Worm (Caenorhabditis elegans) whole organism, L1 larva: ENCODE results near the gene H20J04.1.

ENCODE experiments used
- C04F5.9 ChIP-seq: sonication (generic microtip); optimal IDR thresholded peaks from 2 replicates; lab custom pipeline; 2016; ENCODE audit warnings: missing genetic modification characterization, missing compliant biosample characterization
- C16A3.4 ChIP-seq: fragments of 150-350 bp; optimal IDR thresholded peaks from 2 replicates; lab custom pipeline; 2014; ENCODE audit warnings: missing biosample characterization, missing genetic modification characterization
- C34B4.2 ChIP-seq: sonication (generic microtip); optimal IDR thresholded peaks from 2 replicates; lab custom pipeline; 2017; ENCODE audit warnings: mild to moderate bottlenecking, missing genetic modification characterization, missing compliant biosample characterization
- Y116A8C.19 ChIP-seq: sonication (generic microtip); optimal IDR thresholded peaks from 2 replicates; lab custom pipeline; 2016; ENCODE audit warnings: missing compliant biosample characterization, missing genetic modification characterization, borderline replicate concordance
- aly-2 ChIP-seq: fragments of 150-350 bp; optimal IDR thresholded peaks from 2 replicates; lab custom pipeline; 2014; ENCODE audit warnings: missing biosample characterization, missing genetic modification characterization
- ama-1 ChIP-seq: fragments of 150-350 bp; optimal IDR thresholded peaks from 2 replicates; lab custom pipeline; 2014
- ceh-8 ChIP-seq: fragments of 200-800 bp; sonication (Bioruptor generic); optimal IDR thresholded peaks from 2 replicates; lab custom pipeline; 2018; ENCODE audit warnings: mild to moderate bottlenecking, missing genetic modification characterization, moderate library complexity, missing compliant biosample characterization
- ceh-82 ChIP-seq, 3 experiments: fragments of 150-350 bp in 1 of 3; sonication (generic microtip) in 2 of 3; optimal IDR thresholded peaks; 2 replicates each; lab custom pipeline; 2014 to 2017; ENCODE audit warnings: missing biosample characterization in 3 of 3, missing genetic modification characterization in 3 of 3
- ceh-88 ChIP-seq: fragments of 200-800 bp; sonication (Bioruptor generic); IDR thresholded peaks from 2 replicates; pipeline ENCODE4 v1.3.6; 2022; ENCODE audit warnings: missing genetic modification characterization, missing compliant biosample characterization
- dsc-1 ChIP-seq: sonication (generic microtip); optimal IDR thresholded peaks from 2 replicates; lab custom pipeline; 2016; ENCODE audit warnings: mild to moderate bottlenecking, missing genetic modification characterization, missing compliant biosample characterization
- efl-3 ChIP-seq: fragments of 200-800 bp; sonication (Bioruptor generic); optimal IDR thresholded peaks from 2 replicates; lab custom pipeline; 2018; ENCODE audit warnings: mild to moderate bottlenecking, missing genetic modification characterization, missing compliant biosample characterization
- egl-27 ChIP-seq, 2 experiments: fragments of 150-350 bp in 1 of 2; sonication (generic microtip); optimal IDR thresholded peaks; 3 replicates each; lab custom pipeline; 2017 to 2018; ENCODE audit warnings: missing biosample characterization in 2 of 2, missing genetic modification characterization in 2 of 2, missing genetic modification reagents in 2 of 2
- elt-2 ChIP-seq: sonication (generic microtip); optimal IDR thresholded peaks from 2 replicates; lab custom pipeline; 2016; ENCODE audit warnings: missing genetic modification characterization, mild to moderate bottlenecking, inconsistent platforms, missing compliant biosample characterization, missing genetic modification reagents
- fkh-8 ChIP-seq: sonication (generic microtip); optimal IDR thresholded peaks from 2 replicates; lab custom pipeline; 2016; ENCODE audit warnings: mild to moderate bottlenecking, missing genetic modification characterization, missing compliant biosample characterization
- hlh-17 ChIP-seq: fragments of 200-800 bp; sonication (Bioruptor generic); optimal IDR thresholded peaks from 2 replicates; lab custom pipeline; 2018; ENCODE audit warnings: missing genetic modification characterization, mild to moderate bottlenecking, missing compliant biosample characterization, moderate library complexity, borderline replicate concordance
- hpl-2 ChIP-seq: fragments of 150-350 bp; optimal IDR thresholded peaks from 2 replicates; lab custom pipeline; 2014; ENCODE audit warnings: missing biosample characterization, missing genetic modification reagents, missing genetic modification characterization
- irx-1 ChIP-seq: sonication (generic microtip); optimal IDR thresholded peaks from 2 replicates; lab custom pipeline; 2016; ENCODE audit warnings: missing genetic modification characterization, missing compliant biosample characterization
- lir-3 ChIP-seq: sonication (generic microtip); optimal IDR thresholded peaks from 2 replicates; lab custom pipeline; 2016; ENCODE audit warnings: mild to moderate bottlenecking, missing genetic modification characterization, moderate library complexity, missing compliant biosample characterization; ENCODE audit not compliant: poor library complexity
- nhr-11 ChIP-seq: fragments of 150-350 bp; optimal IDR thresholded peaks from 2 replicates; lab custom pipeline; 2014; ENCODE audit warnings: missing biosample characterization, missing genetic modification characterization
- nhr-19 ChIP-seq: fragments of 200-800 bp; sonication (Bioruptor generic); conservative IDR thresholded peaks from 2 replicates; pipeline ENCODE4 v1.3.6; 2022; ENCODE audit warnings: missing genetic modification characterization, missing compliant biosample characterization
- nhr-20 ChIP-seq: sonication (generic microtip); optimal IDR thresholded peaks from 2 replicates; lab custom pipeline; 2016; ENCODE audit warnings: mild to moderate bottlenecking, missing genetic modification characterization, missing compliant biosample characterization
- nhr-28 ChIP-seq: fragments of 150-350 bp; optimal IDR thresholded peaks from 2 replicates; lab custom pipeline; 2014; ENCODE audit warnings: missing biosample characterization, missing genetic modification characterization
- nhr-71 ChIP-seq: sonication (generic microtip); optimal IDR thresholded peaks from 2 replicates; lab custom pipeline; 2016; ENCODE audit warnings: mild to moderate bottlenecking, missing genetic modification characterization, moderate library complexity, missing compliant biosample characterization
- nhr-84 ChIP-seq: sonication (generic microtip); optimal IDR thresholded peaks from 2 replicates; lab custom pipeline; 2017; ENCODE audit warnings: missing biosample characterization, missing genetic modification characterization
- nhr-90 ChIP-seq: sonication (generic microtip); optimal IDR thresholded peaks from 2 replicates; lab custom pipeline; 2016; ENCODE audit warnings: mild to moderate bottlenecking, missing genetic modification characterization, missing compliant biosample characterization; ENCODE audit not compliant: poor library complexity
- rnt-1 ChIP-seq: sonication (generic microtip); optimal IDR thresholded peaks from 2 replicates; lab custom pipeline; 2016; ENCODE audit warnings: mild to moderate bottlenecking, missing genetic modification characterization, moderate library complexity, missing compliant biosample characterization
- snpc-4 ChIP-seq: fragments of 150-350 bp; optimal IDR thresholded peaks from 2 replicates; lab custom pipeline; 2014; ENCODE audit warnings: missing biosample characterization, missing genetic modification characterization
- snu-23 ChIP-seq: sonication (generic microtip); optimal IDR thresholded peaks from 2 replicates; lab custom pipeline; 2016; ENCODE audit warnings: missing genetic modification characterization, missing compliant biosample characterization
- sox-4 ChIP-seq: sonication (generic microtip); optimal IDR thresholded peaks from 2 replicates; lab custom pipeline; 2016; ENCODE audit warnings: missing genetic modification characterization, missing compliant biosample characterization
- swsn-7 ChIP-seq: sonication (generic microtip); optimal IDR thresholded peaks from 2 replicates; lab custom pipeline; 2016; ENCODE audit warnings: missing genetic modification characterization, missing compliant biosample characterization
- unc-130 ChIP-seq: fragments of 150-350 bp; optimal IDR thresholded peaks from 2 replicates; lab custom pipeline; 2017; ENCODE audit warnings: missing biosample characterization, missing genetic modification characterization, inconsistent platforms
- unc-30 ChIP-seq: sonication (generic microtip); optimal IDR thresholded peaks from 2 replicates; lab custom pipeline; 2017; ENCODE audit warnings: missing biosample characterization, missing genetic modification characterization
- unc-62 ChIP-seq: fragments of 150-350 bp; optimal IDR thresholded peaks from 2 replicates; lab custom pipeline; 2014; ENCODE audit warnings: missing biosample characterization, missing genetic modification reagents, missing genetic modification characterization
- unc-98 ChIP-seq: fragments of 200-800 bp; sonication (Bioruptor generic); IDR thresholded peaks from 2 replicates; pipeline ENCODE4 v1.3.6; 2022; ENCODE audit warnings: missing genetic modification characterization, missing compliant biosample characterization
- xbp-1 ChIP-seq: sonication (generic microtip); optimal IDR thresholded peaks from 2 replicates; lab custom pipeline; 2016; ENCODE audit warnings: missing genetic modification characterization, missing compliant biosample characterization
- ztf-11 ChIP-seq, 2 experiments: sonication (generic microtip); optimal IDR thresholded peaks; 2 replicates each; lab custom pipeline; 2016 to 2017; ENCODE audit warnings: missing genetic modification characterization in 2 of 2, missing biosample characterization in 1 of 2, missing compliant biosample characterization in 1 of 2
- ztf-4 ChIP-seq: fragments of 150-350 bp; optimal IDR thresholded peaks from 2 replicates; lab custom pipeline; 2014; ENCODE audit warnings: missing biosample characterization, missing genetic modification characterization

The H20J04.1 gene

ce11 chrII:4376295-4377172, 21.1 kb downstream of the H20J04.1 start, which contains the start of gene ntl-2 (continued):
- peak in 1 of 2 experiments; percentile 76 for TF ChIP-seq ztf-11 (tag; optimal IDR thresholded peaks at IDR 0.05; lab: Kevin White, UChicago)
- peak; percentile 88 for TF ChIP-seq unc-130 (tag; lab: Kevin White, UChicago)
- TF ChIP-seq unc-62 (GFP tag; lab: Kevin White, UChicago), result no peak
- TF ChIP-seq nhr-20 (tag; lab: Kevin White, UChicago), result peak; percentile 95
- peak; percentile 16 for TF ChIP-seq ama-1 (lab: Kevin White, UChicago)
- TF ChIP-seq C34B4.2 (tag; lab: Kevin White, UChicago), result peak; percentile 70
- TF ChIP-seq unc-98 (GFP tag; lab: Robert Waterston, UW), result peak; percentile 48; the same call in 1 of the 2 replicates
- TF ChIP-seq unc-30, result no peak
- peak; percentile 88 for TF ChIP-seq irx-1 (tag; lab: Kevin White, UChicago)
- TF ChIP-seq ceh-82 (tag; optimal IDR thresholded peaks at IDR 0.05; lab: Kevin White, UChicago), result peak; percentile 89 to 97 (median 91)
- TF ChIP-seq snu-23, result peak; percentile 93
- peak; percentile 92 for TF ChIP-seq nhr-90 (tag; lab: Kevin White, UChicago)
- peak; percentile 95 for TF ChIP-seq nhr-19 (GFP tag; lab: Robert Waterston, UW)
- peak; percentile 89 for TF ChIP-seq ztf-4 (tag; lab: Kevin White, UChicago)
- peak; percentile 88 for TF ChIP-seq dsc-1 (tag; lab: Kevin White, UChicago)
- TF ChIP-seq xbp-1 (tag; lab: Kevin White, UChicago), result peak; percentile 86
- peak; percentile 95 for TF ChIP-seq swsn-7 (tag; lab: Kevin White, UChicago)
- TF ChIP-seq nhr-28 (tag; lab: Kevin White, UChicago), result no peak
- TF ChIP-seq Y116A8C.19 (tag; lab: Kevin White, UChicago), result no peak
- TF ChIP-seq lir-3 (tag; lab: Kevin White, UChicago), result peak; percentile 85
- peak; percentile 79 for TF ChIP-seq nhr-11
- peak; percentile 48 to 82 for TF ChIP-seq egl-27 (tag; optimal IDR thresholded peaks at IDR 0.05; lab: Kevin White, UChicago)
- TF ChIP-seq efl-3, result peak; percentile 71
- peak; percentile 82 for TF ChIP-seq ceh-88 (GFP tag; lab: Robert Waterston, UW)
- TF ChIP-seq snpc-4 (tag; lab: Kevin White, UChicago), result peak; percentile 88
- no peak for TF ChIP-seq hlh-17 (GFP tag; lab: Kevin White, UChicago)
- TF ChIP-seq aly-2, result peak; percentile 37
- peak; percentile 89 for TF ChIP-seq C16A3.4 (tag; lab: Kevin White, UChicago)
- peak; percentile 73 for TF ChIP-seq sox-4 (tag; lab: Kevin White, UChicago)
- peak; percentile 99 for TF ChIP-seq ceh-8
- peak; percentile 74 for TF ChIP-seq C04F5.9
- no peak for TF ChIP-seq nhr-84 (tag; lab: Kevin White, UChicago)
- TF ChIP-seq fkh-8 (tag; lab: Kevin White, UChicago), result peak; percentile 99
- peak; percentile 96 for TF ChIP-seq rnt-1

DNA sequence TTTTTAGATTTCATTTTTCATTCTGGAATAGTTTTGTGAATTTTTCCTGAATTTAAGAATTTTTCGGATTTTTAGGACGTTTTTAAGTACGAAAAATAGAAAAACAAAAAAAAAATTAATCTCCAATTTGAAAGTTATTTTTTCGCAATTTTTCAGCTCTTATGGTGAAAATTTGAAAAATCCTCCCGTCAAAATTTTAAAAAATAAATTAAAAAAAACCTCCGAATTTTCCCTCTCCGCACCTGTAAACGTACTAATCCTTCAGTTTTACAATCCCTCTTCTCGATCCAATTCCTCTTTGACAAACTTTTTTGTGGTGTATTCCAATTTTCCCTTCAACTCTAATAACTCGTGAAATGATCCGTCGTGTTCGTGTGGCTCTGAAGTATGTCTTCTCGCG, 22.8 kb downstream of the H20J04.1 start, which contains the start of gene B0286.1:
Gene B0286.1 (plus strand): TSS at position 301 of the 400 bp plus-strand sequence.
- TF ChIP-seq unc-62 (GFP tag; lab: Kevin White, UChicago) (no peak), nhr-71 (tag; lab: Kevin White, UChicago) (no peak), xbp-1 (tag; lab: Kevin White, UChicago) (no peak), hpl-2 (GFP tag; lab: Kevin White, UChicago) (no peak), ztf-4 (tag; lab: Kevin White, UChicago) (no peak), snu-23 (no peak), elt-2 (tag; lab: Kevin White, UChicago) (no peak)
